Fruit fly (Drosophila melanogaster) whole organism, embryonic: ENCODE results near the gene Cep290.

Experiments used
- Asciz ChIP-seq: fragments of 200-800 bp; sonication (Bioruptor generic); optimal IDR thresholded peaks from 2 replicates; lab custom pipeline; 2017; ENCODE audit warnings: missing biosample characterization, mild to moderate bottlenecking, missing genetic modification characterization, missing genetic modification reagents
- B-H2 ChIP-seq: fragments of 200-800 bp; sonication (Bioruptor generic); optimal IDR thresholded peaks from 2 replicates; lab custom pipeline; 2018; ENCODE audit warnings: missing biosample characterization, mild to moderate bottlenecking, missing genetic modification characterization
- CG10274 ChIP-seq: fragments of 200-800 bp; sonication (Bioruptor generic); optimal IDR thresholded peaks from 3 replicates; lab custom pipeline; 2017; ENCODE audit warnings: missing biosample characterization, mild to moderate bottlenecking, missing genetic modification characterization
- CG10321 ChIP-seq: fragments of 200-800 bp; sonication (Bioruptor generic); IDR thresholded peaks from 2 replicates; pipeline ENCODE4 v1.3.6; 2022; ENCODE audit warnings: missing biosample characterization, missing genetic modification characterization
- CG12299 ChIP-seq: fragments of 200-800 bp; sonication (Bioruptor generic); optimal IDR thresholded peaks from 2 replicates; lab custom pipeline; 2018; ENCODE audit warnings: missing biosample characterization, mild to moderate bottlenecking, missing genetic modification characterization
- CG13424 ChIP-seq: fragments of 200-800 bp; sonication (Bioruptor generic); optimal IDR thresholded peaks from 2 replicates; lab custom pipeline; 2019; ENCODE audit warnings: missing biosample characterization, mild to moderate bottlenecking, missing genetic modification characterization, moderate library complexity
- CG17568 ChIP-seq: fragments of 200-800 bp; sonication (Bioruptor generic); optimal IDR thresholded peaks from 2 replicates; lab custom pipeline; 2018; ENCODE audit warnings: missing biosample characterization, mild to moderate bottlenecking, missing genetic modification characterization, moderate library complexity
- CG18619 ChIP-seq: fragments of 200-800 bp; sonication (Bioruptor generic); optimal IDR thresholded peaks from 3 replicates; lab custom pipeline; 2017; ENCODE audit warnings: missing biosample characterization, mild to moderate bottlenecking, missing genetic modification characterization
- CG18764 ChIP-seq: fragments of 200-800 bp; sonication (Bioruptor generic); optimal IDR thresholded peaks from 3 replicates; lab custom pipeline; 2016; ENCODE audit warnings: missing biosample characterization, missing genetic modification characterization
- CG2199 ChIP-seq: fragments of 200-800 bp; sonication (Bioruptor generic); IDR thresholded peaks from 3 replicates; pipeline ENCODE4 v1.3.6; 2022; ENCODE audit warnings: missing biosample characterization, missing genetic modification characterization
- CG2712 ChIP-seq: fragments of 200-800 bp; optimal IDR thresholded peaks from 3 replicates; lab custom pipeline; 2019; ENCODE audit warnings: missing biosample characterization, mild to moderate bottlenecking, missing genetic modification characterization, moderate library complexity
- CG3281 ChIP-seq: fragments of 200-800 bp; sonication (Bioruptor generic); optimal IDR thresholded peaks from 3 replicates; lab custom pipeline; 2017; ENCODE audit warnings: missing biosample characterization, mild to moderate bottlenecking, missing genetic modification characterization
- CG34422 ChIP-seq: fragments of 200-800 bp; sonication (Bioruptor generic); IDR thresholded peaks from 3 replicates; pipeline ENCODE4 v1.3.6; 2022; ENCODE audit warnings: missing biosample characterization, missing genetic modification characterization
- CG3838 ChIP-seq: fragments of 200-800 bp; sonication (Bioruptor generic); optimal IDR thresholded peaks from 3 replicates; lab custom pipeline; 2016; ENCODE audit warnings: missing biosample characterization, missing genetic modification characterization
- CG6654 ChIP-seq: fragments of 200-800 bp; sonication (Bioruptor generic); optimal IDR thresholded peaks from 2 replicates; lab custom pipeline; 2017; ENCODE audit warnings: missing biosample characterization, mild to moderate bottlenecking, missing genetic modification characterization
- CG6765 ChIP-seq: fragments of 200-800 bp; sonication (Bioruptor generic); optimal IDR thresholded peaks from 3 replicates; lab custom pipeline; 2017; ENCODE audit warnings: missing biosample characterization, mild to moderate bottlenecking, missing genetic modification characterization
- CG6854 ChIP-seq: fragments of 200-800 bp; sonication (Bioruptor generic); optimal IDR thresholded peaks from 3 replicates; lab custom pipeline; 2017; ENCODE audit warnings: missing biosample characterization, mild to moderate bottlenecking, missing genetic modification characterization
- CG7963 ChIP-seq: fragments of 200-800 bp; sonication (Bioruptor generic); IDR thresholded peaks from 3 replicates; pipeline ENCODE4 v1.3.6; 2022; ENCODE audit warnings: missing biosample characterization, missing genetic modification characterization; ENCODE audit not compliant: partially characterized antibody
- CG9727 ChIP-seq: fragments of 200-800 bp; sonication (Bioruptor generic); optimal IDR thresholded peaks from 3 replicates; lab custom pipeline; 2017; ENCODE audit warnings: missing biosample characterization, mild to moderate bottlenecking, missing genetic modification characterization
- CG9932 ChIP-seq: fragments of 200-800 bp; sonication (Bioruptor generic); IDR thresholded peaks from 2 replicates; pipeline ENCODE4 v1.3.6; 2022; ENCODE audit warnings: missing biosample characterization, missing genetic modification characterization
- Dbx ChIP-seq: fragments of 200-800 bp; sonication (Bioruptor generic); IDR thresholded peaks from 3 replicates; pipeline ENCODE4 v1.3.6; 2022; ENCODE audit warnings: missing biosample characterization, missing genetic modification characterization
- Drgx ChIP-seq: fragments of 200-800 bp; sonication (Bioruptor generic); IDR thresholded peaks from 2 replicates; pipeline ENCODE4 v1.3.6; 2022; ENCODE audit warnings: missing biosample characterization, missing genetic modification characterization
- Hey ChIP-seq: fragments of 200-800 bp; sonication (Bioruptor generic); optimal IDR thresholded peaks from 3 replicates; lab custom pipeline; 2018; ENCODE audit warnings: missing biosample characterization, mild to moderate bottlenecking, missing genetic modification characterization
- Hmr ChIP-seq: fragments of 200-800 bp; sonication (Bioruptor generic); optimal IDR thresholded peaks from 3 replicates; lab custom pipeline; 2017; ENCODE audit warnings: mild to moderate bottlenecking, missing biosample characterization, missing genetic modification reagents, missing genetic modification characterization
- Hsf ChIP-seq: fragments of 200-800 bp; sonication (Bioruptor generic); optimal IDR thresholded peaks from 3 replicates; lab custom pipeline; 2016; ENCODE audit warnings: missing biosample characterization, missing genetic modification characterization
- Lhr ChIP-seq: fragments of 200-800 bp; sonication (Bioruptor generic); optimal IDR thresholded peaks from 3 replicates; lab custom pipeline; 2017; ENCODE audit warnings: mild to moderate bottlenecking, missing biosample characterization, missing genetic modification reagents, missing genetic modification characterization
- Lpt ChIP-seq: fragments of >200 bp; optimal IDR thresholded peaks from 2 replicates; lab custom pipeline; 2018; ENCODE audit warnings: missing biosample characterization, missing genetic modification characterization
- Ptx1 ChIP-seq: fragments of 200-800 bp; sonication (Bioruptor generic); IDR thresholded peaks from 2 replicates; pipeline ENCODE4 v1.3.6; 2022; ENCODE audit warnings: missing biosample characterization, missing genetic modification characterization
- Sry-β ChIP-seq: fragments of 200-800 bp; sonication (Bioruptor generic); optimal IDR thresholded peaks from 2 replicates; lab custom pipeline; 2018; ENCODE audit warnings: missing biosample characterization, mild to moderate bottlenecking, missing genetic modification characterization, moderate library complexity
- ase ChIP-seq: fragments of 200-800 bp; sonication (Bioruptor generic); IDR thresholded peaks from 3 replicates; pipeline ENCODE4 v1.3.6; 2022; ENCODE audit warnings: missing biosample characterization, missing genetic modification characterization
- cas ChIP-seq: fragments of 200-800 bp; sonication (Bioruptor generic); IDR thresholded peaks from 2 replicates; pipeline ENCODE4 v1.3.6; 2022; ENCODE audit warnings: missing biosample characterization, missing genetic modification characterization
- crol ChIP-seq: fragments of 200-800 bp; sonication (Bioruptor generic); IDR thresholded peaks from 2 replicates; pipeline ENCODE4 v1.3.6; 2022; ENCODE audit warnings: missing biosample characterization, missing genetic modification characterization
- esg ChIP-seq: fragments of 200-800 bp; sonication (Bioruptor generic); conservative IDR thresholded peaks from 2 replicates; pipeline ENCODE4 v1.3.6; 2022; ENCODE audit warnings: missing biosample characterization, missing genetic modification characterization
- exex ChIP-seq: fragments of 200-800 bp; sonication (Bioruptor generic); optimal IDR thresholded peaks from 4 replicates; lab custom pipeline; 2018; ENCODE audit warnings: missing biosample characterization, mild to moderate bottlenecking, missing genetic modification characterization, moderate library complexity
- fd102C ChIP-seq: fragments of 200-800 bp; sonication (Bioruptor generic); optimal IDR thresholded peaks from 2 replicates; lab custom pipeline; 2018; ENCODE audit warnings: missing biosample characterization, mild to moderate bottlenecking, missing genetic modification characterization, moderate library complexity
- ftz-f1 ChIP-seq: fragments of 200-800 bp; sonication (Bioruptor generic); optimal IDR thresholded peaks from 2 replicates; lab custom pipeline; 2016; ENCODE audit warnings: missing biosample characterization, missing genetic modification characterization
- gcm ChIP-seq: fragments of 200-800 bp; sonication (Bioruptor generic); optimal IDR thresholded peaks from 2 replicates; lab custom pipeline; 2019; ENCODE audit warnings: missing biosample characterization, mild to moderate bottlenecking, missing genetic modification characterization, moderate library complexity
- lmd ChIP-seq: fragments of 200-800 bp; sonication (Bioruptor generic); IDR thresholded peaks from 2 replicates; pipeline ENCODE4 v1.3.6; 2022; ENCODE audit warnings: missing biosample characterization, missing genetic modification characterization
- nerfin-1 ChIP-seq: fragments of 200-800 bp; sonication (Bioruptor generic); optimal IDR thresholded peaks from 3 replicates; lab custom pipeline; 2019; ENCODE audit warnings: missing biosample characterization, mild to moderate bottlenecking, missing genetic modification characterization, moderate library complexity
- nmo ChIP-seq: fragments of 200-800 bp; sonication (Bioruptor generic); optimal IDR thresholded peaks from 2 replicates; lab custom pipeline; 2018; ENCODE audit warnings: missing biosample characterization, mild to moderate bottlenecking, missing genetic modification characterization, moderate library complexity
- nom ChIP-seq: fragments of 200-800 bp; sonication (Bioruptor generic); optimal IDR thresholded peaks from 2 replicates; lab custom pipeline; 2017; ENCODE audit warnings: missing biosample characterization, missing genetic modification characterization, mild to moderate bottlenecking, moderate library complexity, missing genetic modification reagents
- repo ChIP-seq: fragments of 200-800 bp; sonication (Bioruptor generic); optimal IDR thresholded peaks from 2 replicates; lab custom pipeline; 2016; ENCODE audit warnings: missing biosample characterization, missing genetic modification characterization
- scrt ChIP-seq: fragments of 200-800 bp; sonication (Bioruptor generic); optimal IDR thresholded peaks from 2 replicates; lab custom pipeline; 2018; ENCODE audit warnings: missing biosample characterization, mild to moderate bottlenecking, missing genetic modification characterization, moderate library complexity
- shn ChIP-seq: fragments of 200-800 bp; sonication (Bioruptor generic); optimal IDR thresholded peaks from 3 replicates; lab custom pipeline; 2016; ENCODE audit warnings: missing biosample characterization, missing genetic modification characterization
- slbo ChIP-seq: fragments of 200-800 bp; sonication (Bioruptor generic); IDR thresholded peaks from 2 replicates; pipeline ENCODE4 v1.3.6; 2022; ENCODE audit warnings: missing biosample characterization, missing genetic modification characterization
- sr ChIP-seq: fragments of 200-800 bp; sonication (Bioruptor generic); IDR thresholded peaks from 3 replicates; pipeline ENCODE4 v1.3.6; 2022; ENCODE audit warnings: missing biosample characterization, missing genetic modification characterization
- tll ChIP-seq, 2 experiments: fragments of 200-800 bp in 1 of 2; fragments of >200 bp in 1 of 2; sonication (Bioruptor generic) in 1 of 2; optimal IDR thresholded peaks; 2 replicates each; lab custom pipeline; 2017 to 2019; ENCODE audit warnings: missing biosample characterization in 2 of 2, missing genetic modification characterization in 2 of 2, mild to moderate bottlenecking in 1 of 2, moderate library complexity in 1 of 2
- wek ChIP-seq: fragments of 200-800 bp; sonication (Bioruptor generic); optimal IDR thresholded peaks from 3 replicates; lab custom pipeline; 2018; ENCODE audit warnings: missing biosample characterization, mild to moderate bottlenecking, missing genetic modification characterization, moderate library complexity
- zf30C ChIP-seq: fragments of 200-800 bp; sonication (Bioruptor generic); optimal IDR thresholded peaks from 3 replicates; lab custom pipeline; 2018; ENCODE audit warnings: missing biosample characterization, mild to moderate bottlenecking, missing genetic modification characterization

Cep290 gene

dm6 chr3L:796926-797802 is 46.6 kb upstream of the Cep290 start (continued):
- TF ChIP-seq Ptx1 (GFP tag; lab: Robert Waterston, UW) (peak; percentile 81), Hey (tag; lab: Kevin White, UChicago) (peak; percentile 91), CG3838 (GFP tag; lab: Kevin White, UChicago) (no peak), CG12299 (tag; lab: Kevin White, UChicago) (no peak), ase (GFP tag; lab: Robert Waterston, UW) (peak; percentile 50; the same call in 1 of the 3 replicates), wek (GFP tag; lab: Kevin White, UChicago) (no peak), exex (tag; lab: Kevin White, UChicago) (no peak), B-H2 (GFP tag; lab: Kevin White, UChicago) (no peak), Drgx (GFP tag; lab: Robert Waterston, UW) (peak; percentile 28; the same call in 1 of the 2 replicates), ftz-f1 (GFP tag; lab: Kevin White, UChicago) (no peak), CG18619 (no peak), nom (GFP tag; lab: Kevin White, UChicago) (no peak), Asciz (GFP tag; lab: Kevin White, UChicago) (peak; percentile 47), slbo (GFP tag; lab: Robert Waterston, UW) (peak; percentile 52), CG9932 (GFP tag; lab: Robert Waterston, UW) (no peak), sr (GFP tag; lab: Robert Waterston, UW) (no peak), tll (GFP tag; optimal IDR thresholded peaks at IDR 0.05; lab: Kevin White, UChicago) (no peak), Hsf (GFP tag; lab: Kevin White, UChicago) (no peak), cas (no peak), CG10321 (GFP tag; lab: Robert Waterston, UW) (no peak), repo (no peak), nerfin-1 (peak; percentile 11), CG2199 (GFP tag; lab: Robert Waterston, UW) (no peak), nmo (GFP tag; lab: Kevin White, UChicago) (peak; percentile 17), shn (GFP tag; lab: Kevin White, UChicago) (no peak), CG6654 (GFP tag; lab: Kevin White, UChicago) (peak; percentile 21), CG7963 (GFP tag; lab: Robert Waterston, UW) (no peak), lmd (GFP tag; lab: Robert Waterston, UW) (peak; percentile 68), zf30C (no peak), CG3281 (GFP tag; lab: Kevin White, UChicago) (peak; percentile 70), CG9727 (GFP tag; lab: Kevin White, UChicago) (peak; percentile 50), CG6765 (GFP tag; lab: Kevin White, UChicago) (peak; percentile 33), Dbx (GFP tag; lab: Robert Waterston, UW) (peak; percentile 81), CG18764 (GFP tag; lab: Kevin White, UChicago) (no peak), scrt (GFP tag; lab: Kevin White, UChicago) (peak; percentile 69), fd102C (GFP tag; lab: Kevin White, UChicago) (no peak), Lhr (GFP tag; lab: Kevin White, UChicago) (no peak), CG17568 (GFP tag; lab: Kevin White, UChicago) (no peak), gcm (GFP tag; lab: Kevin White, UChicago) (peak; percentile 39), CG2712 (peak; percentile 64), Sry-β (no peak), CG34422 (GFP tag; lab: Robert Waterston, UW) (0 out of 3 replicates have a peak, but pooled peaks have one; percentile 45), Hmr (GFP tag; lab: Kevin White, UChicago) (peak; percentile 72), CG13424 (peak; percentile 32), crol (GFP tag; lab: Robert Waterston, UW) (peak; percentile 63), CG6854 (GFP tag; lab: Kevin White, UChicago) (peak; percentile 37), CG10274 (GFP tag; lab: Kevin White, UChicago) (no peak), esg (no peak), Lpt (GFP tag; lab: Kevin White, UChicago) (no peak)
